Fruit fly (Drosophila melanogaster) whole organism, embryonic: ENCODE measurements around the gene CG3198.

Experiments used
- Ada2b ChIP-seq: fragments of 200-800 bp; sonication (Bioruptor generic); IDR thresholded peaks from 2 replicates; pipeline ENCODE4 v1.3.6; 2022; ENCODE audit warnings: missing biosample characterization, missing genetic modification characterization
- Atf3 ChIP-seq: fragments of 200-800 bp; sonication (Bioruptor generic); optimal IDR thresholded peaks from 3 replicates; lab custom pipeline; 2016; ENCODE audit warnings: missing biosample characterization, missing genetic modification characterization
- CG10147 ChIP-seq: fragments of 200-800 bp; sonication (Bioruptor generic); optimal IDR thresholded peaks from 2 replicates; lab custom pipeline; 2019; ENCODE audit warnings: missing biosample characterization, mild to moderate bottlenecking, missing genetic modification characterization, moderate library complexity
- CG10209 ChIP-seq: fragments of 200-800 bp; sonication (Bioruptor generic); optimal IDR thresholded peaks from 3 replicates; lab custom pipeline; 2017; ENCODE audit warnings: missing biosample characterization, mild to moderate bottlenecking, missing genetic modification characterization, missing genetic modification reagents
- CG10959 ChIP-seq: fragments of 200-800 bp; sonication (Bioruptor generic); IDR thresholded peaks from 2 replicates; pipeline ENCODE4 v1.3.6; 2022; ENCODE audit warnings: missing biosample characterization, missing genetic modification characterization
- CG13775 ChIP-seq: fragments of 200-800 bp; sonication (Bioruptor generic); optimal IDR thresholded peaks from 3 replicates; lab custom pipeline; 2017; ENCODE audit warnings: missing biosample characterization, mild to moderate bottlenecking, missing genetic modification characterization
- CG15601 ChIP-seq: fragments of 200-800 bp; sonication (Bioruptor generic); optimal IDR thresholded peaks from 3 replicates; lab custom pipeline; 2019; ENCODE audit warnings: missing biosample characterization, mild to moderate bottlenecking, missing genetic modification characterization, moderate library complexity
- CG17359 ChIP-seq: fragments of 200-800 bp; sonication (Bioruptor generic); optimal IDR thresholded peaks from 3 replicates; lab custom pipeline; 2018; ENCODE audit warnings: missing biosample characterization, mild to moderate bottlenecking, missing genetic modification characterization, moderate library complexity
- CG17802 ChIP-seq: fragments of 200-800 bp; sonication (Bioruptor generic); optimal IDR thresholded peaks from 2 replicates; lab custom pipeline; 2018; ENCODE audit warnings: missing biosample characterization, mild to moderate bottlenecking, missing genetic modification characterization, moderate library complexity
- CG17829 ChIP-seq: fragments of 200-800 bp; optimal IDR thresholded peaks from 2 replicates; lab custom pipeline; 2019; ENCODE audit warnings: missing biosample characterization, mild to moderate bottlenecking, missing genetic modification characterization, moderate library complexity
- CG18262 ChIP-seq: fragments of 200-800 bp; optimal IDR thresholded peaks from 3 replicates; lab custom pipeline; 2019; ENCODE audit warnings: missing biosample characterization, mild to moderate bottlenecking, missing genetic modification characterization, moderate library complexity
- CG18476 ChIP-seq: fragments of 200-800 bp; sonication (Bioruptor generic); optimal IDR thresholded peaks from 2 replicates; lab custom pipeline; 2016; ENCODE audit warnings: missing biosample characterization, mild to moderate bottlenecking, missing genetic modification characterization
- CG3407 ChIP-seq: fragments of 200-800 bp; sonication (Bioruptor generic); optimal IDR thresholded peaks from 2 replicates; lab custom pipeline; 2018; ENCODE audit warnings: missing biosample characterization, mild to moderate bottlenecking, missing genetic modification characterization
- CG7271 ChIP-seq: fragments of 200-800 bp; sonication (Bioruptor generic); optimal IDR thresholded peaks from 2 replicates; lab custom pipeline; 2018; ENCODE audit warnings: missing biosample characterization, mild to moderate bottlenecking, missing genetic modification characterization, moderate library complexity
- CG7357 ChIP-seq: fragments of 200-800 bp; sonication (Bioruptor generic); IDR thresholded peaks from 3 replicates; pipeline ENCODE4 v1.3.6; 2022; ENCODE audit warnings: missing biosample characterization, missing genetic modification characterization
- CG7786 ChIP-seq: fragments of 200-800 bp; sonication (Bioruptor generic); optimal IDR thresholded peaks from 2 replicates; lab custom pipeline; 2016; ENCODE audit warnings: missing biosample characterization, missing genetic modification characterization
- CG8281 ChIP-seq: fragments of 200-800 bp; sonication (Bioruptor generic); optimal IDR thresholded peaks from 2 replicates; lab custom pipeline; 2018; ENCODE audit warnings: missing biosample characterization, mild to moderate bottlenecking, missing genetic modification characterization, moderate library complexity
- Dip2 ChIP-seq: fragments of 200-800 bp; sonication (Bioruptor generic); IDR thresholded peaks from 2 replicates; pipeline ENCODE4 v1.3.6; 2022; ENCODE audit warnings: missing biosample characterization, missing genetic modification characterization
- Fer3 ChIP-seq: fragments of 200-800 bp; sonication (Bioruptor generic); optimal IDR thresholded peaks from 2 replicates; lab custom pipeline; 2018; ENCODE audit warnings: missing biosample characterization, mild to moderate bottlenecking, missing genetic modification characterization, moderate library complexity
- HHEX ChIP-seq: fragments of 200-800 bp; sonication (Bioruptor generic); optimal IDR thresholded peaks from 3 replicates; lab custom pipeline; 2017; ENCODE audit warnings: missing biosample characterization, mild to moderate bottlenecking, missing genetic modification characterization, missing genetic modification reagents
- HLH54F ChIP-seq: fragments of 200-800 bp; sonication (Bioruptor generic); optimal IDR thresholded peaks from 3 replicates; lab custom pipeline; 2016; ENCODE audit warnings: missing biosample characterization, missing genetic modification characterization
- Hmr ChIP-seq: fragments of 200-800 bp; sonication (Bioruptor generic); optimal IDR thresholded peaks from 3 replicates; lab custom pipeline; 2017; ENCODE audit warnings: mild to moderate bottlenecking, missing biosample characterization, missing genetic modification reagents, missing genetic modification characterization
- Hr3 ChIP-seq: fragments of 200-800 bp; sonication (Bioruptor generic); optimal IDR thresholded peaks from 3 replicates; lab custom pipeline; 2016; ENCODE audit warnings: missing biosample characterization, missing genetic modification characterization
- Myb ChIP-seq: fragments of 200-800 bp; sonication (Bioruptor generic); optimal IDR thresholded peaks from 2 replicates; lab custom pipeline; 2016; ENCODE audit warnings: missing biosample characterization, missing genetic modification characterization
- NK7.1 ChIP-seq: fragments of 200-800 bp; sonication (Bioruptor generic); optimal IDR thresholded peaks from 3 replicates; lab custom pipeline; 2016; ENCODE audit warnings: missing biosample characterization, missing genetic modification characterization
- Oaz ChIP-seq: fragments of 200-800 bp; sonication (Bioruptor generic); IDR thresholded peaks from 2 replicates; pipeline ENCODE4 v1.3.6; 2022; ENCODE audit warnings: missing biosample characterization, missing genetic modification characterization
- Optix ChIP-seq: fragments of 200-800 bp; sonication (Bioruptor generic); IDR thresholded peaks from 3 replicates; pipeline ENCODE4 v1.3.6; 2022; ENCODE audit warnings: missing biosample characterization, missing genetic modification characterization
- Spps ChIP-seq: fragments of 200-800 bp; sonication (Bioruptor generic); optimal IDR thresholded peaks from 2 replicates; lab custom pipeline; 2018; ENCODE audit warnings: missing biosample characterization, mild to moderate bottlenecking, missing genetic modification characterization
- Ssrp ChIP-seq: fragments of 200-800 bp; sonication (Bioruptor generic); optimal IDR thresholded peaks from 2 replicates; lab custom pipeline; 2018; ENCODE audit warnings: missing biosample characterization, mild to moderate bottlenecking, missing genetic modification characterization, moderate library complexity
- Tbp ChIP-seq: fragments of >200 bp; optimal IDR thresholded peaks from 2 replicates; lab custom pipeline; 2018; ENCODE audit warnings: missing biosample characterization, missing genetic modification characterization
- ac ChIP-seq: fragments of 200-800 bp; sonication (Bioruptor generic); optimal IDR thresholded peaks from 3 replicates; lab custom pipeline; 2017; ENCODE audit warnings: missing biosample characterization, mild to moderate bottlenecking, missing genetic modification characterization
- ap ChIP-seq: fragments of 200-800 bp; sonication (Bioruptor generic); IDR thresholded peaks from 2 replicates; pipeline ENCODE4 v1.3.6; 2022; ENCODE audit warnings: missing biosample characterization, missing genetic modification characterization
- bab2 ChIP-seq: fragments of 200-800 bp; sonication (Bioruptor generic); optimal IDR thresholded peaks from 2 replicates; lab custom pipeline; 2016; ENCODE audit warnings: missing biosample characterization, missing genetic modification characterization
- cwo ChIP-seq: fragments of 200-800 bp; sonication (Bioruptor generic); optimal IDR thresholded peaks from 3 replicates; lab custom pipeline; 2017; ENCODE audit warnings: missing biosample characterization, missing genetic modification characterization, mild to moderate bottlenecking, moderate library complexity, missing genetic modification reagents
- danr ChIP-seq: fragments of 200-800 bp; sonication (Bioruptor generic); IDR thresholded peaks from 2 replicates; pipeline ENCODE4 v1.3.6; 2022; ENCODE audit warnings: missing biosample characterization, missing genetic modification characterization
- dpn ChIP-seq, 2 experiments: fragments of 200-800 bp; sonication (Bioruptor generic); optimal IDR thresholded peaks; 3 replicates each; lab custom pipeline; 2016; ENCODE audit warnings: missing biosample characterization in 2 of 2, missing genetic modification characterization in 2 of 2
- ewg ChIP-seq: fragments of 200-800 bp; sonication (Bioruptor generic); optimal IDR thresholded peaks from 3 replicates; lab custom pipeline; 2017; ENCODE audit warnings: mild to moderate bottlenecking, missing biosample characterization, missing genetic modification reagents, missing genetic modification characterization
- gro ChIP-seq: fragments of 200-800 bp; sonication (Bioruptor generic); optimal IDR thresholded peaks from 2 replicates; lab custom pipeline; 2016; ENCODE audit warnings: missing biosample characterization, missing genetic modification characterization
- gt ChIP-seq: fragments of 200-800 bp; sonication (Bioruptor generic); IDR thresholded peaks from 2 replicates; pipeline ENCODE4 v1.3.6; 2022; ENCODE audit warnings: missing biosample characterization, missing genetic modification characterization
- jumu ChIP-seq: fragments of 200-800 bp; sonication (Bioruptor generic); optimal IDR thresholded peaks from 3 replicates; lab custom pipeline; 2016; ENCODE audit warnings: missing biosample characterization, missing genetic modification characterization
- lov ChIP-seq, 2 experiments: fragments of 200-800 bp in 1 of 2; fragments of >200 bp in 1 of 2; sonication (Bioruptor generic) in 1 of 2; IDR thresholded peaks in 1 of 2; optimal IDR thresholded peaks in 1 of 2; 2 replicates in 1 of 2; 3 replicates in 1 of 2; pipeline versions ENCODE4 v1.3.6 to Lab custom; 2017 to 2022; ENCODE audit warnings: missing biosample characterization in 1 of 2, missing genetic modification characterization in 1 of 2
- pb ChIP-seq: fragments of 200-800 bp; sonication (Bioruptor generic); optimal IDR thresholded peaks from 3 replicates; lab custom pipeline; 2016; ENCODE audit warnings: missing biosample characterization, missing genetic modification characterization
- pho ChIP-seq: fragments of 200-800 bp; sonication (Bioruptor generic); optimal IDR thresholded peaks from 2 replicates; lab custom pipeline; 2016; ENCODE audit warnings: missing biosample characterization, missing genetic modification characterization
- sens ChIP-seq: fragments of 200-800 bp; sonication (Bioruptor generic); peaks from one replicate; lab custom pipeline; 2016; ENCODE audit warnings: missing biosample characterization, missing genetic modification characterization
- sisA ChIP-seq: fragments of 200-800 bp; sonication (Bioruptor generic); IDR thresholded peaks from 2 replicates; pipeline ENCODE4 v1.3.6; 2022; ENCODE audit warnings: missing biosample characterization, missing genetic modification characterization
- so ChIP-seq: fragments of 200-800 bp; sonication (Bioruptor generic); IDR thresholded peaks from 3 replicates; pipeline ENCODE4 v1.3.6; 2022; ENCODE audit warnings: missing biosample characterization, missing genetic modification characterization
- stc ChIP-seq: fragments of 200-800 bp; sonication (Bioruptor generic); IDR thresholded peaks from 2 replicates; pipeline ENCODE4 v1.3.6; 2022; ENCODE audit warnings: missing biosample characterization, missing genetic modification characterization
- tgo ChIP-seq: fragments of 200-800 bp; sonication (Bioruptor generic); IDR thresholded peaks from 3 replicates; pipeline ENCODE4 v1.3.6; 2022; ENCODE audit warnings: missing biosample characterization, missing genetic modification characterization
- zen ChIP-seq: fragments of 200-800 bp; sonication (Bioruptor generic); optimal IDR thresholded peaks from 3 replicates; lab custom pipeline; 2018; ENCODE audit warnings: missing biosample characterization, mild to moderate bottlenecking, missing genetic modification characterization, moderate library complexity
- zfh2 ChIP-seq: fragments of 200-800 bp; sonication (Bioruptor generic); optimal IDR thresholded peaks from 2 replicates; lab custom pipeline; 2016; ENCODE audit warnings: missing biosample characterization, missing genetic modification characterization

CG3198 gene

dm6 chrX:6662876-6663551 is 10.8 kb downstream of the CG3198 start (continued):
- peak; percentile 18 for TF ChIP-seq CG10209
- 0 out of 2 replicates have a peak, but pooled peaks have one; percentile 27 for TF ChIP-seq ap (GFP tag; lab: Robert Waterston, UW)
- peak; percentile 49; the same call in 1 of the 3 replicates for TF ChIP-seq so (GFP tag; lab: Robert Waterston, UW)
- peak; percentile 25 for TF ChIP-seq CG17829 (tag; lab: Kevin White, UChicago)
- TF ChIP-seq CG7786 = peak; percentile 49
- peak; percentile 12 for TF ChIP-seq HLH54F
- TF ChIP-seq danr (GFP tag; lab: Robert Waterston, UW) = 0 out of 2 replicates have a peak, but pooled peaks have one; percentile 30
- TF ChIP-seq ac (GFP tag; lab: Kevin White, UChicago) = no peak
- peak; percentile 16 for TF ChIP-seq Fer3 (tag; lab: Kevin White, UChicago)
- TF ChIP-seq cwo (GFP tag; lab: Kevin White, UChicago) = peak; percentile 4
- peak; percentile 8 for TF ChIP-seq NK7.1
- TF ChIP-seq lov (optimal IDR thresholded peaks at IDR 0.05; lab: Kevin White, UChicago) = no peak
- TF ChIP-seq lov (GFP tag; IDR thresholded peaks at IDR 0.05; lab: Robert Waterston, UW) = no peak
- no peak for TF ChIP-seq Dip2
- TF ChIP-seq Ssrp (tag; lab: Kevin White, UChicago) = peak; percentile 68
- no peak for TF ChIP-seq CG10147 (GFP tag; lab: Kevin White, UChicago)
- TF ChIP-seq CG17359 (tag; lab: Kevin White, UChicago) = peak; percentile 19
- TF ChIP-seq zfh2 = peak; percentile 35
- TF ChIP-seq sens = peak; percentile 93
- TF ChIP-seq ewg (GFP tag; lab: Kevin White, UChicago) = peak; percentile 18
- TF ChIP-seq CG18476 (GFP tag; lab: Kevin White, UChicago) = no peak
- no peak for TF ChIP-seq HHEX
- TF ChIP-seq gro (GFP tag; lab: Kevin White, UChicago) = no peak
- peak; percentile 68; the same call in 2 of the 3 replicates for TF ChIP-seq Optix (GFP tag; lab: Robert Waterston, UW)
- TF ChIP-seq Spps (tag; lab: Kevin White, UChicago) = no peak
- TF ChIP-seq Oaz (GFP tag; lab: Robert Waterston, UW) = 0 out of 2 replicates have a peak, but pooled peaks have one; percentile 32
- TF ChIP-seq Atf3 = peak; percentile 9
- TF ChIP-seq CG3407 = no peak
- peak; percentile 29 for TF ChIP-seq jumu (GFP tag; lab: Kevin White, UChicago)
- TF ChIP-seq CG15601 = peak; percentile 5
- no peak for TF ChIP-seq Hmr
- peak; percentile 30 to 58 for TF ChIP-seq dpn (GFP tag; optimal IDR thresholded peaks at IDR 0.05; lab: Kevin White, UChicago)
- TF ChIP-seq gt = no peak
- TF ChIP-seq pho = peak; percentile 48
- TF ChIP-seq zen = no peak
- no peak for TF ChIP-seq CG13775 (GFP tag; lab: Kevin White, UChicago)
- no peak for TF ChIP-seq CG7357
- TF ChIP-seq sisA (GFP tag; lab: Robert Waterston, UW) = peak; percentile 49
- TF ChIP-seq bab2 (GFP tag; lab: Kevin White, UChicago) = peak; percentile 0
- TF ChIP-seq CG17802 (tag; lab: Kevin White, UChicago) = no peak
- peak; percentile 59 for TF ChIP-seq stc (GFP tag; lab: Robert Waterston, UW)
- no peak for TF ChIP-seq Myb
- TF ChIP-seq CG18262 (tag; lab: Kevin White, UChicago) = peak; percentile 40
- peak; percentile 49; the same call in 2 of the 3 replicates for TF ChIP-seq tgo (GFP tag; lab: Robert Waterston, UW)
- no peak for TF ChIP-seq CG8281
- peak; percentile 27 for TF ChIP-seq pb (GFP tag; lab: Kevin White, UChicago)
- TF ChIP-seq Hr3 (GFP tag; lab: Kevin White, UChicago) = peak; percentile 1
- TF ChIP-seq Ada2b (GFP tag; lab: Robert Waterston, UW) = peak; percentile 49; the same call in 1 of the 2 replicates
- TF ChIP-seq Tbp = no peak
- no peak for TF ChIP-seq CG10959 (GFP tag; lab: Robert Waterston, UW)
- TF ChIP-seq CG7271 (tag; lab: Kevin White, UChicago) = no peak
